Worm (Caenorhabditis elegans): ENCODE data around the gene D1086.7.

DNA sequence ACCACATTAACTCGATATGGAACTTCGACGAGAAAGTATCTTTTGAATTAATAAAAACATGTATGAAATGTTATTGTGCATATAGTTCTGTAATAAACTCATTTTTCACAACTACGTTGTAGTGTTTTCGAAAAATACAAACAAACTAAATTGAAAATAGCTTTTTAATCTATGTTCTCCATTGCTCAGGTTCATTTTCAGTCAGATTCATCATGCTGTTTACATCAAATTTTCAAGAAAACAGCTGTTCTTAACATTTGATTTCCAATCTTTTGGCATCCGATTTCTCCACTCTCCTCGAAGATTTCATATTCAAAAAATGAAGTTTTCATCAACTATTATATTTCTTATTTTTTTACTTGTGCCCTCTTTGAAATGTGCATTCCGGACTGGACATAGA is 26.0 kb downstream of the D1086.7 start, which contains the start of gene H39E23.2:
- TF ChIP-seq ceh-9 (tag; optimal IDR thresholded peaks at IDR 0.05) (no peak), unc-62 (GFP tag; optimal IDR thresholded peaks at IDR 0.05) (no peak), fos-1 (tag; optimal IDR thresholded peaks at IDR 0.05) (no peak), mdl-1 (tag; optimal IDR thresholded peaks at IDR 0.05) (no peak), elt-3 (tag; optimal IDR thresholded peaks at IDR 0.05) (no peak), pha-4 (tag; optimal IDR thresholded peaks at IDR 0.05) (no peak), snpc-4 (tag; optimal IDR thresholded peaks at IDR 0.05) (no peak), nhr-77 (tag; optimal IDR thresholded peaks at IDR 0.05) (no peak), ceh-82 (tag; optimal IDR thresholded peaks at IDR 0.05) (no peak), ama-1 (optimal IDR thresholded peaks at IDR 0.05) (no peak), nhr-237 (tag; optimal IDR thresholded peaks at IDR 0.05) (no peak), ztf-4 (tag; optimal IDR thresholded peaks at IDR 0.05) (no peak)

Measured in whole organism, L3 larva.